Fruit fly (Drosophila melanogaster): Measurements from ENCODE around the gene Mi-2.

The Mi-2 gene

dm6 chr3L:19928435-19929011 lies 18.5 kb upstream of the Mi-2 start, which contains the start of the genes CG8004 and RhoGDI (continued):
- peak; percentile 60; the same call in 2 of the 3 replicates for TF ChIP-seq dysf (GFP tag; IDR thresholded peaks at IDR 0.05)
- TF ChIP-seq onecut (GFP tag; IDR thresholded peaks at IDR 0.05), result no peak
- peak; percentile 45 for TF ChIP-seq Fer2 (tag; optimal IDR thresholded peaks at IDR 0.05)
- TF ChIP-seq Nf-YA (GFP tag; IDR thresholded peaks at IDR 0.05), result no peak
- peak; percentile 63; the same call in 1 of the 3 replicates for TF ChIP-seq CG17361 (GFP tag; IDR thresholded peaks at IDR 0.05)
- TF ChIP-seq pnt (GFP tag; optimal IDR thresholded peaks at IDR 0.05), result peak; percentile 51
- peak; percentile 29; the same call in 1 of the 3 replicates for TF ChIP-seq croc (GFP tag; conservative IDR thresholded peaks at IDR 0.05)
- peak; percentile 44 for TF ChIP-seq CG11398 (GFP tag; optimal IDR thresholded peaks at IDR 0.05)
- peak; percentile 60 for TF ChIP-seq tx (GFP tag; optimal IDR thresholded peaks at IDR 0.05)
- no peak for TF ChIP-seq zen2 (GFP tag; IDR thresholded peaks at IDR 0.05; ENCODE audit: partially characterized antibody)
- no peak for TF ChIP-seq odd (GFP tag; optimal IDR thresholded peaks at IDR 0.05)
- TF ChIP-seq CG12219 (GFP tag; optimal IDR thresholded peaks at IDR 0.05), result no peak
- peak; percentile 73 for TF ChIP-seq bab2 (GFP tag; optimal IDR thresholded peaks at IDR 0.05)
- TF ChIP-seq vnd (GFP tag; IDR thresholded peaks at IDR 0.05; ENCODE audit: partially characterized antibody), result no peak
- peak; percentile 40 for TF ChIP-seq cato (GFP tag; optimal IDR thresholded peaks at IDR 0.05; ENCODE audit: borderline replicate concordance)
- TF ChIP-seq wek (GFP tag; optimal IDR thresholded peaks at IDR 0.05), result no peak
- TF ChIP-seq Neu2 (GFP tag; optimal IDR thresholded peaks at IDR 0.05; ENCODE audit: borderline replicate concordance), result no peak
- TF ChIP-seq CG12299 (tag; optimal IDR thresholded peaks at IDR 0.05), result peak; percentile 73
- TF ChIP-seq Dad (GFP tag; optimal IDR thresholded peaks at IDR 0.05), result peak; percentile 67
- no peak for TF ChIP-seq CG6654 (GFP tag; optimal IDR thresholded peaks at IDR 0.05)
- peak; percentile 60 for TF ChIP-seq CG9609 (GFP tag; optimal IDR thresholded peaks at IDR 0.05)
- TF ChIP-seq Kr (GFP tag; optimal IDR thresholded peaks at IDR 0.05), result no peak
- no peak for TF ChIP-seq klu (GFP tag; IDR thresholded peaks at IDR 0.05)
- peak; percentile 14 for TF ChIP-seq CG7556 (GFP tag; optimal IDR thresholded peaks at IDR 0.05)
- no peak for TF ChIP-seq CG15073 (GFP tag; optimal IDR thresholded peaks at IDR 0.05)
- TF ChIP-seq CG6765 (GFP tag; optimal IDR thresholded peaks at IDR 0.05), result no peak
- TF ChIP-seq Hmr (GFP tag; optimal IDR thresholded peaks at IDR 0.05), result peak; percentile 70
- peak in 1 of 2 experiments; percentile 24 for TF ChIP-seq Eip74EF (GFP tag; optimal IDR thresholded peaks at IDR 0.05)
- TF ChIP-seq CG12942 (GFP tag; optimal IDR thresholded peaks at IDR 0.05), result peak; percentile 9
- TF ChIP-seq Asciz (GFP tag; optimal IDR thresholded peaks at IDR 0.05), result no peak
- TF ChIP-seq Gsc (GFP tag; IDR thresholded peaks at IDR 0.05), result no peak
- TF ChIP-seq CG30431 (GFP tag; optimal IDR thresholded peaks at IDR 0.05), result no peak
- peak; percentile 53 for TF ChIP-seq CG18764 (GFP tag; optimal IDR thresholded peaks at IDR 0.05)
- TF ChIP-seq Taf1 (GFP tag; IDR thresholded peaks at IDR 0.05), result peak; percentile 9; the same call in 1 of the 2 replicates
- no peak for TF ChIP-seq pfk (GFP tag; optimal IDR thresholded peaks at IDR 0.05)
- 0 out of 2 replicates have a peak, but pooled peaks have one; percentile 14 for TF ChIP-seq danr (GFP tag; IDR thresholded peaks at IDR 0.05)
- TF ChIP-seq exex (tag; optimal IDR thresholded peaks at IDR 0.05), result no peak
- TF ChIP-seq az2 (GFP tag; optimal IDR thresholded peaks at IDR 0.05), result peak; percentile 63
- no peak for TF ChIP-seq CG16815 (GFP tag; optimal IDR thresholded peaks at IDR 0.05)
- TF ChIP-seq tup (GFP tag; optimal IDR thresholded peaks at IDR 0.05), result peak; percentile 48
- TF ChIP-seq bcd (GFP tag; optimal IDR thresholded peaks at IDR 0.05), result peak; percentile 53
- peak; percentile 60; the same call in 1 of the 2 replicates for TF ChIP-seq CG13287 (GFP tag; IDR thresholded peaks at IDR 0.05; ENCODE audit: partially characterized antibody)
- TF ChIP-seq dati (GFP tag; IDR thresholded peaks at IDR 0.05), result peak; percentile 8; the same call in 1 of the 2 replicates
- TF ChIP-seq gce (GFP tag; IDR thresholded peaks at IDR 0.05), result no peak
- peak; percentile 13 for TF ChIP-seq CG9437 (GFP tag; optimal IDR thresholded peaks at IDR 0.05)
- no peak for TF ChIP-seq NK7.1 (GFP tag; optimal IDR thresholded peaks at IDR 0.05)
- no peak for TF ChIP-seq Deaf1 (tag; optimal IDR thresholded peaks at IDR 0.05)
- TF ChIP-seq CG14441 (GFP tag; IDR thresholded peaks at IDR 0.05), result peak; percentile 53
- TF ChIP-seq Meics (GFP tag; optimal IDR thresholded peaks at IDR 0.05), result peak; percentile 49
- peak; percentile 32 for TF ChIP-seq CG2202 (tag; optimal IDR thresholded peaks at IDR 0.05)

Data from whole organism, embryonic.